Worm (Caenorhabditis elegans) whole organism, L1 larva: Measurements from ENCODE around the gene R13D11.3.

Experiments used
- alr-1 ChIP-seq: fragments of 200-800 bp; sonication (Bioruptor generic); optimal IDR thresholded peaks from 2 replicates; lab custom pipeline; 2018; ENCODE audit warnings: borderline replicate concordance, mild to moderate bottlenecking, missing genetic modification characterization, missing compliant biosample characterization
- ceh-90 ChIP-seq: sonication (generic microtip); optimal IDR thresholded peaks from 2 replicates; lab custom pipeline; 2016; ENCODE audit warnings: missing genetic modification characterization, missing compliant biosample characterization
- elt-3 ChIP-seq, 6 experiments: fragments of 150-350 bp in 1 of 6; sonication (generic microtip); optimal IDR thresholded peaks; 2 replicates each; lab custom pipeline; 2017 to 2018; ENCODE audit warnings: missing biosample characterization in 6 of 6, missing genetic modification characterization in 6 of 6, inconsistent platforms in 1 of 6
- fos-1 ChIP-seq: fragments of 150-350 bp; optimal IDR thresholded peaks from 2 replicates; lab custom pipeline; 2014; ENCODE audit warnings: missing biosample characterization, missing genetic modification characterization
- jun-1 ChIP-seq: fragments of 150-350 bp; optimal IDR thresholded peaks from 2 replicates; lab custom pipeline; 2014; ENCODE audit warnings: missing biosample characterization, missing genetic modification reagents, missing genetic modification characterization
- lin-39 ChIP-seq: fragments of 150-350 bp; optimal IDR thresholded peaks from 2 replicates; lab custom pipeline; 2014; ENCODE audit warnings: missing biosample characterization, missing genetic modification reagents, missing genetic modification characterization
- nhr-20 ChIP-seq: sonication (generic microtip); optimal IDR thresholded peaks from 2 replicates; lab custom pipeline; 2016; ENCODE audit warnings: mild to moderate bottlenecking, missing genetic modification characterization, missing compliant biosample characterization
- nhr-90 ChIP-seq: sonication (generic microtip); optimal IDR thresholded peaks from 2 replicates; lab custom pipeline; 2016; ENCODE audit warnings: mild to moderate bottlenecking, missing genetic modification characterization, missing compliant biosample characterization; ENCODE audit not compliant: poor library complexity
- unc-30 ChIP-seq: sonication (generic microtip); optimal IDR thresholded peaks from 2 replicates; lab custom pipeline; 2017; ENCODE audit warnings: missing biosample characterization, missing genetic modification characterization
- vab-15 ChIP-seq: sonication (generic microtip); optimal IDR thresholded peaks from 2 replicates; lab custom pipeline; 2017; ENCODE audit warnings: missing genotype, mild to moderate bottlenecking, missing genetic modification characterization, missing compliant biosample characterization

DNA sequence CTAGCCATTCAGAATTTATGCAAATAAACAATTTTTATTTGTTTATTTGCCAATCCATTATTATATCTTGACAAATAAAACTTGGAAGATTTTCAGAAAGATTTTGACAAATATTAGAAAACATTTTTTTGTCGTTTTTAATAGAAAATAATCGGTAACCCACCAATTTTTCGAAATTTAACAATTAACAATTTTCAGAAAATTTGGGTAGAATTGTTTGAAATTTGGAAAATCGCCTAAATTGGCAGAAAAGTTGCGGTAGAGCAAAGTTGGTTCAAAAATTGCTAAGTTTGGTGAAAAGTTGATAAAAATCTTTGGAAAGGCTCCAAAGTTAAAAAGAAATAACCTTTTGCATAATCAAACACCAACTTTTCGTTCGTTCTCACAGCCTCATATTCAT is 6.6 kb upstream of the R13D11.3 start:
- TF ChIP-seq nhr-20 (tag; lab: Kevin White, UChicago) = no peak
- TF ChIP-seq fos-1 (tag; lab: Kevin White, UChicago) = no peak
- no peak for TF ChIP-seq lin-39
- TF ChIP-seq nhr-90 (tag; lab: Kevin White, UChicago) = no peak
- TF ChIP-seq alr-1 (tag; lab: Kevin White, UChicago) = no peak
- no peak for TF ChIP-seq ceh-90 (tag; lab: Kevin White, UChicago)
- no peak for TF ChIP-seq vab-15 (tag; lab: Kevin White, UChicago)
- no peak for TF ChIP-seq unc-30
- no peak for TF ChIP-seq elt-3 (tag; optimal IDR thresholded peaks at IDR 0.05; lab: Kevin White, UChicago)
- TF ChIP-seq jun-1 (tag; lab: Kevin White, UChicago) = no peak
